Worm (Caenorhabditis elegans): Measurements from ENCODE around the gene T28F3.8.
"Not testable (repeated sequence)": the region's sequence is repeated elsewhere in the genome, so short reads cannot be mapped to it uniquely, and the experiment has no call there.

DNA sequence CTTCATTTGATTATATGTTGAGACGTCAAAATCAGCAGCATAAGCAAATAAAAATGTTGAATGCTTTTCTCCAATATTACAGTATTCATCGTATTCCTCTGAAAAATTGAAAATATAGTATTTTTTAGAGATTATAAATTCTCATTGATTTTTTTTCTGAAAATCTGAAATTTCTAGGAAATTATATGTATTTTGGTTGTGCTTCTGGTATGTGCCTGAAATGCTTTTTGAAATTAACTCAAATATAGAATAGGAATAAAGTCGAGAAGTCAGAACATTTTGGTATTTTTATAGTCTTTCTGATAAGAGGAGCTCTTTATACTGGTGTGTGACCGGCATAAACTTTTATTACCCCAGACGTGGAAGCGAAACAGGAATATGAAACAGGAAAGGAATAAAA lies at the start of gene T28F3.8:
- TF ChIP-seq ref-1 (GFP tag; conservative IDR thresholded peaks at IDR 0.05); klf-2 (GFP tag; conservative IDR thresholded peaks at IDR 0.05); ztf-29 (GFP tag; IDR thresholded peaks at IDR 0.05); ztf-23 (GFP tag; IDR thresholded peaks at IDR 0.05): not testable (repeated sequence)

All from whole organism, midembryonic.